Worm (Caenorhabditis elegans) whole organism, L1 larva: ENCODE data around the gene nhr-190.

ENCODE experiments used
- blmp-1 ChIP-seq: fragments of 150-350 bp; optimal IDR thresholded peaks from 2 replicates; lab custom pipeline; 2014; ENCODE audit warnings: missing biosample characterization, missing genetic modification characterization
- hpl-2 ChIP-seq: fragments of 150-350 bp; optimal IDR thresholded peaks from 2 replicates; lab custom pipeline; 2014; ENCODE audit warnings: missing biosample characterization, missing genetic modification reagents, missing genetic modification characterization
- isw-1 ChIP-seq: fragments of 200-800 bp; sonication (Bioruptor generic); IDR thresholded peaks from 2 replicates; pipeline ENCODE4 v1.3.6; 2022; ENCODE audit warnings: missing genetic modification characterization, missing compliant biosample characterization
- lin-13 ChIP-seq: fragments of 150-350 bp; optimal IDR thresholded peaks from 2 replicates; lab custom pipeline; 2014; ENCODE audit warnings: missing biosample characterization, missing genetic modification reagents, missing genetic modification characterization
- lsy-2 ChIP-seq, 2 experiments: fragments of 150-350 bp; optimal IDR thresholded peaks; 2 replicates each; lab custom pipeline; 2014; ENCODE audit warnings: missing biosample characterization in 2 of 2, missing genetic modification characterization in 2 of 2
- mdl-1 ChIP-seq, 2 experiments: fragments of 150-350 bp; optimal IDR thresholded peaks; 2 replicates each; lab custom pipeline; 2014 to 2017; ENCODE audit warnings: missing biosample characterization in 2 of 2, missing genetic modification characterization in 2 of 2, inconsistent platforms in 1 of 2
- nhr-20 ChIP-seq: sonication (generic microtip); optimal IDR thresholded peaks from 2 replicates; lab custom pipeline; 2016; ENCODE audit warnings: mild to moderate bottlenecking, missing genetic modification characterization, missing compliant biosample characterization
- nhr-28 ChIP-seq: fragments of 150-350 bp; optimal IDR thresholded peaks from 2 replicates; lab custom pipeline; 2014; ENCODE audit warnings: missing biosample characterization, missing genetic modification characterization
- nhr-77 ChIP-seq: fragments of 150-350 bp; optimal IDR thresholded peaks from 2 replicates; lab custom pipeline; 2014; ENCODE audit warnings: missing biosample characterization, missing genetic modification characterization
- unc-62 ChIP-seq: fragments of 150-350 bp; optimal IDR thresholded peaks from 2 replicates; lab custom pipeline; 2014; ENCODE audit warnings: missing biosample characterization, missing genetic modification reagents, missing genetic modification characterization

- no peak for TF ChIP-seq mdl-1 (tag; optimal IDR thresholded peaks at IDR 0.05; lab: Kevin White, UChicago)
- TF ChIP-seq lin-13 (GFP tag; lab: Kevin White, UChicago), result no peak
- TF ChIP-seq blmp-1 (tag; lab: Kevin White, UChicago), result no peak
- no peak for TF ChIP-seq lsy-2 (tag; optimal IDR thresholded peaks at IDR 0.05; lab: Kevin White, UChicago)
- no peak for TF ChIP-seq unc-62 (GFP tag; lab: Kevin White, UChicago)
- TF ChIP-seq isw-1 (GFP tag; lab: Robert Waterston, UW), result no peak
- no peak for TF ChIP-seq hpl-2 (GFP tag; lab: Kevin White, UChicago)
- no peak for TF ChIP-seq nhr-77
- TF ChIP-seq nhr-20 (tag; lab: Kevin White, UChicago), result no peak
- TF ChIP-seq nhr-28, result no peak
These were observed 44.9 kb downstream of the nhr-190 start for ce11 chrV:597823-598222.
